Worm (Caenorhabditis elegans) whole organism, L4 larva: ENCODE measurements around the gene F19G12.3.

Source experiments
- F10B5.3 ChIP-seq: sonication (generic microtip); optimal IDR thresholded peaks from 2 replicates; lab custom pipeline; 2016; ENCODE audit warnings: mild to moderate bottlenecking, missing genetic modification characterization, missing compliant biosample characterization
- F26F4.8 ChIP-seq: fragments of 200-800 bp; sonication (Bioruptor generic); conservative IDR thresholded peaks from 2 replicates; pipeline ENCODE4 v1.3.6; 2022; ENCODE audit warnings: missing genetic modification characterization, missing compliant biosample characterization
- F37D6.2 ChIP-seq: sonication (generic microtip); optimal IDR thresholded peaks from 2 replicates; lab custom pipeline; 2016; ENCODE audit warnings: mild to moderate bottlenecking, missing genetic modification characterization, missing compliant biosample characterization
- F44E2.7 ChIP-seq: fragments of 200-800 bp; sonication (Bioruptor generic); IDR thresholded peaks from 2 replicates; pipeline ENCODE4 v2.1.2; 2022; ENCODE audit warnings: missing genetic modification characterization, missing compliant biosample characterization
- R02D3.7 ChIP-seq: fragments of 150-350 bp; sonication (generic microtip); optimal IDR thresholded peaks from 3 replicates; lab custom pipeline; 2014; ENCODE audit warnings: missing biosample characterization, missing genetic modification characterization
- Y105C5A.15 ChIP-seq: fragments of 200-800 bp; sonication (Bioruptor generic); IDR thresholded peaks from 2 replicates; pipeline ENCODE4 v1.3.6; 2022; ENCODE audit warnings: missing genetic modification characterization, missing compliant biosample characterization
- Y48G9A.11 ChIP-seq: fragments of 200-800 bp; sonication (Bioruptor generic); IDR thresholded peaks from 2 replicates; pipeline ENCODE4 v1.3.6; 2022; ENCODE audit warnings: missing genetic modification reagents, missing genetic modification characterization, missing compliant biosample characterization
- Y5F2A.4 ChIP-seq: fragments of 200-800 bp; sonication (Bioruptor generic); optimal IDR thresholded peaks from 2 replicates; lab custom pipeline; 2018; ENCODE audit warnings: mild to moderate bottlenecking, missing genetic modification characterization, missing compliant biosample characterization
- aha-1 ChIP-seq: fragments of 150-350 bp; peaks from one replicate; lab custom pipeline; 2014; ENCODE audit warnings: missing biosample characterization, missing genetic modification characterization
- ceh-20 ChIP-seq: fragments of 200-800 bp; sonication (Bioruptor generic); IDR thresholded peaks from 2 replicates; pipeline ENCODE4 v1.3.6; 2022; ENCODE audit warnings: missing genetic modification reagents, missing genetic modification characterization, missing compliant biosample characterization
- ceh-28 ChIP-seq: fragments of 150-350 bp; optimal IDR thresholded peaks from 2 replicates; lab custom pipeline; 2014; ENCODE audit warnings: missing biosample characterization, missing genetic modification reagents, missing genetic modification characterization
- ceh-62 ChIP-seq: sonication (generic microtip); optimal IDR thresholded peaks from 2 replicates; lab custom pipeline; 2017; ENCODE audit warnings: missing biosample characterization, missing genetic modification characterization
- ceh-82 ChIP-seq: sonication (generic microtip); optimal IDR thresholded peaks from 2 replicates; lab custom pipeline; 2017; ENCODE audit warnings: missing biosample characterization, missing genetic modification characterization
- cey-2 ChIP-seq: sonication (generic microtip); optimal IDR thresholded peaks from 3 replicates; lab custom pipeline; 2017; ENCODE audit warnings: missing genetic modification characterization, mild to moderate bottlenecking, missing compliant biosample characterization, antibody characterized with exemption, borderline replicate concordance; ENCODE audit not compliant: insufficient read depth
- daf-12 ChIP-seq: fragments of 150-350 bp; optimal IDR thresholded peaks from 2 replicates; lab custom pipeline; 2014; ENCODE audit warnings: missing biosample characterization, missing genetic modification reagents, missing genetic modification characterization
- daf-16 ChIP-seq, 3 experiments: sonication (generic microtip); optimal IDR thresholded peaks; 2 replicates each; lab custom pipeline; 2016 to 2017; ENCODE audit warnings: missing genetic modification characterization in 3 of 3, missing genetic modification reagents in 3 of 3, mild to moderate bottlenecking in 2 of 3, missing compliant biosample characterization in 2 of 3, missing biosample characterization in 1 of 3, moderate library complexity in 1 of 3
- daf-8 ChIP-seq: fragments of 200-800 bp; sonication (Bioruptor generic); IDR thresholded peaks from 2 replicates; pipeline ENCODE4 v1.3.6; 2022; ENCODE audit warnings: missing genetic modification characterization, missing compliant biosample characterization
- dmd-6 ChIP-seq: fragments of 200-800 bp; sonication (Bioruptor generic); IDR thresholded peaks from 2 replicates; pipeline ENCODE4 v1.3.6; 2022; ENCODE audit warnings: missing genetic modification reagents, missing genetic modification characterization, missing compliant biosample characterization
- dmd-9 ChIP-seq: fragments of 200-800 bp; sonication (Bioruptor generic); IDR thresholded peaks from 2 replicates; pipeline ENCODE4 v1.3.6; 2022; ENCODE audit warnings: missing genetic modification reagents, missing genetic modification characterization, missing compliant biosample characterization
- dve-1 ChIP-seq: sonication (generic microtip); optimal IDR thresholded peaks from 2 replicates; lab custom pipeline; 2017; ENCODE audit warnings: antibody characterized with exemption, mild to moderate bottlenecking, missing genetic modification characterization, missing compliant biosample characterization; ENCODE audit not compliant: insufficient read depth
- egl-43 ChIP-seq: fragments of 200-800 bp; sonication (Bioruptor generic); IDR thresholded peaks from 2 replicates; pipeline ENCODE4 v1.3.6; 2022; ENCODE audit warnings: missing genetic modification reagents, missing genetic modification characterization, missing compliant biosample characterization
- gei-8 ChIP-seq: fragments of 200-800 bp; sonication (Bioruptor generic); optimal IDR thresholded peaks from 2 replicates; lab custom pipeline; 2018; ENCODE audit warnings: mild to moderate bottlenecking, missing genetic modification characterization, missing compliant biosample characterization
- hif-1 ChIP-seq, 2 experiments: sonication (generic microtip); optimal IDR thresholded peaks; 2 replicates each; lab custom pipeline; 2016 to 2017; ENCODE audit warnings: missing compliant biosample characterization in 2 of 2, missing genetic modification characterization in 2 of 2, missing genetic modification reagents in 2 of 2, missing genotype in 2 of 2, mild to moderate bottlenecking in 1 of 2
- hmg-1.1 ChIP-seq: fragments of 200-800 bp; sonication (Bioruptor generic); IDR thresholded peaks from 2 replicates; pipeline ENCODE4 v1.3.6; 2022; ENCODE audit warnings: missing genetic modification reagents, missing genetic modification characterization, missing compliant biosample characterization
- lim-7 ChIP-seq: fragments of 200-800 bp; sonication (Bioruptor generic); IDR thresholded peaks from 2 replicates; pipeline ENCODE4 v1.3.6; 2022; ENCODE audit warnings: missing genetic modification characterization, missing compliant biosample characterization
- lin-15B ChIP-seq: fragments of 150-350 bp; sonication (generic microtip); optimal IDR thresholded peaks from 3 replicates; lab custom pipeline; 2014; ENCODE audit warnings: missing biosample characterization, missing genetic modification characterization
- lsy-2 ChIP-seq, 2 experiments: fragments of 150-350 bp in 1 of 2; sonication (generic microtip) in 1 of 2; optimal IDR thresholded peaks; 2 replicates each; lab custom pipeline; 2014 to 2017; ENCODE audit warnings: missing biosample characterization in 2 of 2, missing genetic modification characterization in 2 of 2
- mdt-29 ChIP-seq: fragments of 200-800 bp; sonication (Bioruptor generic); IDR thresholded peaks from 2 replicates; pipeline ENCODE4 v1.3.6; 2022; ENCODE audit warnings: missing genetic modification reagents, missing genetic modification characterization, missing compliant biosample characterization
- mxl-2 ChIP-seq: fragments of 200-800 bp; sonication (Bioruptor generic); conservative IDR thresholded peaks from 2 replicates; pipeline ENCODE4 v1.3.6; 2022; ENCODE audit warnings: missing genetic modification reagents, missing genetic modification characterization, missing compliant biosample characterization
- mxl-3 ChIP-seq: fragments of 200-800 bp; sonication (Bioruptor generic); optimal IDR thresholded peaks from 2 replicates; lab custom pipeline; 2018; ENCODE audit warnings: mild to moderate bottlenecking, missing genetic modification characterization, missing compliant biosample characterization
- nhr-102 ChIP-seq: sonication (generic microtip); optimal IDR thresholded peaks from 2 replicates; lab custom pipeline; 2016; ENCODE audit warnings: mild to moderate bottlenecking, missing genetic modification characterization, moderate library complexity, missing compliant biosample characterization
- nhr-11 ChIP-seq: fragments of 150-350 bp; optimal IDR thresholded peaks from 2 replicates; lab custom pipeline; 2014; ENCODE audit warnings: missing biosample characterization, missing genetic modification characterization
- nhr-111 ChIP-seq: fragments of 200-800 bp; sonication (Bioruptor generic); optimal IDR thresholded peaks from 2 replicates; lab custom pipeline; 2018; ENCODE audit warnings: mild to moderate bottlenecking, missing genetic modification characterization, missing compliant biosample characterization
- nhr-48 ChIP-seq: sonication (generic microtip); optimal IDR thresholded peaks from 2 replicates; lab custom pipeline; 2016; ENCODE audit warnings: mild to moderate bottlenecking, missing genetic modification characterization, missing compliant biosample characterization
- nhr-6 ChIP-seq: fragments of 150-350 bp; optimal IDR thresholded peaks from 2 replicates; lab custom pipeline; 2014; ENCODE audit warnings: missing biosample characterization, missing genetic modification characterization
- php-3 ChIP-seq: fragments of 200-800 bp; sonication (Bioruptor generic); IDR thresholded peaks from 2 replicates; pipeline ENCODE4 v1.3.6; 2022; ENCODE audit warnings: missing genetic modification reagents, missing genetic modification characterization, missing compliant biosample characterization
- rbr-2 ChIP-seq: sonication (generic microtip); optimal IDR thresholded peaks from 2 replicates; lab custom pipeline; 2016; ENCODE audit warnings: missing genotype, missing genetic modification characterization, missing compliant biosample characterization
- sdz-12 ChIP-seq: fragments of 200-800 bp; sonication (Bioruptor generic); optimal IDR thresholded peaks from 2 replicates; lab custom pipeline; 2018; ENCODE audit warnings: mild to moderate bottlenecking, missing genetic modification characterization, missing compliant biosample characterization
- snpc-1.2 ChIP-seq: fragments of 200-800 bp; sonication (Bioruptor generic); IDR thresholded peaks from 2 replicates; pipeline ENCODE4 v1.3.6; 2022; ENCODE audit warnings: missing genetic modification reagents, missing genetic modification characterization, missing compliant biosample characterization
- snpc-4 ChIP-seq: fragments of 150-350 bp; optimal IDR thresholded peaks from 2 replicates; lab custom pipeline; 2014; ENCODE audit warnings: missing biosample characterization, missing genetic modification characterization
- spr-1 ChIP-seq: sonication (generic microtip); optimal IDR thresholded peaks from 2 replicates; lab custom pipeline; 2016; ENCODE audit warnings: mild to moderate bottlenecking, missing genetic modification characterization, missing compliant biosample characterization
- spr-3 ChIP-seq: fragments of 200-800 bp; sonication (Bioruptor generic); optimal IDR thresholded peaks from 2 replicates; lab custom pipeline; 2018; ENCODE audit warnings: mild to moderate bottlenecking, missing genetic modification characterization, missing compliant biosample characterization
- tag-97 ChIP-seq: fragments of 200-800 bp; sonication (Bioruptor generic); IDR thresholded peaks from 2 replicates; pipeline ENCODE4 v1.3.6; 2022; ENCODE audit warnings: missing genetic modification characterization, missing compliant biosample characterization
- unc-39 ChIP-seq: sonication (generic microtip); optimal IDR thresholded peaks from 2 replicates; lab custom pipeline; 2017; ENCODE audit warnings: missing biosample characterization, missing genetic modification characterization
- unc-62 ChIP-seq, 3 experiments: fragments of 150-350 bp in 1 of 3; sonication (generic microtip); optimal IDR thresholded peaks in 2 of 3; peaks in 1 of 3; 1 replicate in 1 of 3; 2 replicates in 2 of 3; lab custom pipeline; 2014 to 2017; ENCODE audit warnings: missing biosample characterization in 3 of 3, missing genetic modification characterization in 3 of 3, missing genetic modification reagents in 3 of 3, missing genotype in 1 of 3
- zfp-3 ChIP-seq: fragments of 200-800 bp; sonication (Bioruptor generic); conservative IDR thresholded peaks from 2 replicates; pipeline ENCODE4 v1.3.6; 2022; ENCODE audit warnings: missing genetic modification reagents, missing genetic modification characterization, missing compliant biosample characterization
- zip-2 ChIP-seq: fragments of 150-350 bp; optimal IDR thresholded peaks from 2 replicates; lab custom pipeline; 2014; ENCODE audit warnings: missing biosample characterization, missing genetic modification characterization
- ztf-11 ChIP-seq: fragments of 150-350 bp; optimal IDR thresholded peaks from 2 replicates; lab custom pipeline; 2014; ENCODE audit warnings: missing biosample characterization, missing genetic modification characterization
- ztf-7 ChIP-seq: fragments of 150-350 bp; optimal IDR thresholded peaks from 2 replicates; lab custom pipeline; 2014; ENCODE audit warnings: missing biosample characterization, missing genetic modification characterization

The F19G12.3 gene

DNA sequence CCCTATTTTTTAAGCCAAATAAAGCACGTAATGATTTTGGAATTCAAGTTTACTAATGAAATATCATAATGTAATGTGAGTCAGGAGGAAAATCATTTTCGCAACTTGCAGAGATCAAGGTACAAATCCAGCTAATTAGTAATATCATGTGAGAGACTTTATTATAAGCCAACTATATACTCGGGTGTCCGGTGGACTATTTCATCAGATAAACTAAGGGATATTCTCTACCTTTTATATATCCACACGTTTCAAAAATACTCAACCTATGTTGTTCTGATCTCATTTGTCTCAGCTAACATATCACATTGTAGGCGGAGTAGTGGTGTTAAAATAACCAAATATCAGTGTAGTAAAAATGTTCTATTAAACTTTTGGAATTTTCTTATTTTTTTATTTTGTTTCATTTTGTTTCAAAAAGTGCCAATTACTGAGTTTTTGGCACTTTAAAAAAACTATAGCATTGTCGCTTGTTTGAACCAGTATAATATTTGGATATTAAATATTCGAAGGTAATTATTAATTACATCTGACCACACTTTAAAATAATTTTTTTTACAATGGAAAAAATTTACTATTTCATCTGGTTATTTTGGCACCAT is 35.1 kb upstream of the F19G12.3 start:
- TF ChIP-seq zip-2 (tag; lab: Kevin White, UChicago) (peak; percentile 94), F10B5.3 (peak; percentile 83), ztf-11 (no peak), rbr-2 (tag; lab: Kevin White, UChicago) (peak; percentile 97), dve-1 (tag; lab: Kevin White, UChicago) (peak; percentile 94), mdt-29 (GFP tag; lab: Robert Waterston, UW) (no peak; the same call in 1 of the 2 replicates), dmd-6 (peak; percentile 88), spr-3 (GFP tag; lab: Kevin White, UChicago) (peak; percentile 92), nhr-11 (tag; lab: Kevin White, UChicago) (peak; percentile 94), ceh-62 (tag; lab: Kevin White, UChicago) (no peak), unc-39 (tag; lab: Kevin White, UChicago) (no peak), daf-8 (GFP tag; lab: Robert Waterston, UW) (no peak), daf-12 (tag; lab: Kevin White, UChicago) (no peak), lin-15B (no peak), nhr-6 (peak; percentile 98), mxl-2 (GFP tag; lab: Robert Waterston, UW) (no peak), tag-97 (GFP tag; lab: Robert Waterston, UW) (no peak), R02D3.7 (tag; lab: Kevin White, UChicago) (no peak), nhr-48 (peak; percentile 93), nhr-102 (peak; percentile 98), F37D6.2 (tag; lab: Kevin White, UChicago) (peak; percentile 97), hmg-1.1 (GFP tag; lab: Robert Waterston, UW) (peak; percentile 99), hif-1 (tag; optimal IDR thresholded peaks at IDR 0.05; lab: Kevin White, UChicago) (peak; percentile 49 to 54), Y105C5A.15 (GFP tag; lab: Robert Waterston, UW) (0 out of 2 replicates have a peak, but pooled peaks have one; percentile 66), snpc-1.2 (GFP tag; lab: Robert Waterston, UW) (no peak), egl-43 (peak; percentile 77), F26F4.8 (GFP tag; lab: Robert Waterston, UW) (no peak), cey-2 (tag; lab: Kevin White, UChicago) (peak; percentile 65), Y5F2A.4 (GFP tag; lab: Kevin White, UChicago) (peak; percentile 61), ceh-82 (tag; lab: Kevin White, UChicago) (no peak), ceh-20 (peak; percentile 75), nhr-111 (GFP tag; lab: Kevin White, UChicago) (no peak), Y48G9A.11 (0 out of 2 replicates have a peak, but pooled peaks have one; percentile 29), mxl-3 (peak; percentile 76), sdz-12 (GFP tag; lab: Kevin White, UChicago) (no peak), aha-1 (peak; percentile 44), php-3 (GFP tag; lab: Robert Waterston, UW) (peak; percentile 87), snpc-4 (tag; lab: Kevin White, UChicago) (no peak), lsy-2 (tag; optimal IDR thresholded peaks at IDR 0.05; lab: Kevin White, UChicago) (peak; percentile 92 to 93), dmd-9 (GFP tag; lab: Robert Waterston, UW) (no peak), zfp-3 (peak; percentile 74), F44E2.7 (no peak), spr-1 (peak; percentile 96), ceh-28 (peak; percentile 66), unc-62 (GFP tag; optimal IDR thresholded peaks at IDR 0.05 in 1 of 2; lab: Kevin White, UChicago) (peak; percentile 70 to 97), unc-62 (tag; optimal IDR thresholded peaks at IDR 0.05; lab: Kevin White, UChicago) (peak; percentile 36), ztf-7 (tag; lab: Kevin White, UChicago) (peak; percentile 93), daf-16 (GFP tag; optimal IDR thresholded peaks at IDR 0.05; lab: Kevin White, UChicago) (peak; percentile 79 to 98), daf-16 (tag; optimal IDR thresholded peaks at IDR 0.05; lab: Kevin White, UChicago) (peak; percentile 82), gei-8 (GFP tag; lab: Kevin White, UChicago) (no peak), lim-7 (GFP tag; lab: Robert Waterston, UW) (no peak)
